Fruit fly (Drosophila melanogaster) whole organism, embryonic: Measurements from ENCODE around the gene Sas-4.

Experiments
- BEAF-32 ChIP-seq: fragments of 200-800 bp; sonication (Bioruptor generic); optimal IDR thresholded peaks from 3 replicates; lab custom pipeline; 2017; ENCODE audit warnings: missing biosample characterization, missing genetic modification characterization, mild to moderate bottlenecking, moderate library complexity, missing genetic modification reagents
- CG10209 ChIP-seq: fragments of 200-800 bp; sonication (Bioruptor generic); optimal IDR thresholded peaks from 3 replicates; lab custom pipeline; 2017; ENCODE audit warnings: missing biosample characterization, mild to moderate bottlenecking, missing genetic modification characterization, missing genetic modification reagents
- CG10543 ChIP-seq: fragments of 200-800 bp; sonication (Bioruptor generic); optimal IDR thresholded peaks from 3 replicates; lab custom pipeline; 2017; ENCODE audit warnings: missing biosample characterization, mild to moderate bottlenecking, missing genetic modification characterization, moderate library complexity
- CG12769 ChIP-seq: fragments of 200-800 bp; sonication (Bioruptor generic); optimal IDR thresholded peaks from 2 replicates; lab custom pipeline; 2019; ENCODE audit warnings: missing biosample characterization, mild to moderate bottlenecking, missing genetic modification characterization, moderate library complexity
- CG14860 ChIP-seq: fragments of 200-800 bp; sonication (Bioruptor generic); IDR thresholded peaks from 3 replicates; pipeline ENCODE4 v1.3.6; 2022; ENCODE audit warnings: missing biosample characterization, missing genetic modification characterization; ENCODE audit not compliant: partially characterized antibody
- CG15479 ChIP-seq: fragments of 200-800 bp; sonication (Bioruptor generic); optimal IDR thresholded peaks from 3 replicates; lab custom pipeline; 2019; ENCODE audit warnings: missing biosample characterization, mild to moderate bottlenecking, missing genetic modification characterization, moderate library complexity
- CG15601 ChIP-seq: fragments of 200-800 bp; sonication (Bioruptor generic); optimal IDR thresholded peaks from 3 replicates; lab custom pipeline; 2019; ENCODE audit warnings: missing biosample characterization, mild to moderate bottlenecking, missing genetic modification characterization, moderate library complexity
- CG32532 ChIP-seq: fragments of 200-800 bp; sonication (Bioruptor generic); IDR thresholded peaks from 2 replicates; pipeline ENCODE4 v1.3.6; 2022; ENCODE audit warnings: missing biosample characterization, missing genetic modification characterization
- CG3281 ChIP-seq: fragments of 200-800 bp; sonication (Bioruptor generic); optimal IDR thresholded peaks from 3 replicates; lab custom pipeline; 2017; ENCODE audit warnings: missing biosample characterization, mild to moderate bottlenecking, missing genetic modification characterization
- CG33213 ChIP-seq: fragments of 200-800 bp; sonication (Bioruptor generic); optimal IDR thresholded peaks from 3 replicates; lab custom pipeline; 2016; ENCODE audit warnings: missing biosample characterization, missing genetic modification characterization
- CG34376 ChIP-seq: fragments of 200-800 bp; sonication (Bioruptor generic); optimal IDR thresholded peaks from 2 replicates; lab custom pipeline; 2018; ENCODE audit warnings: missing biosample characterization, mild to moderate bottlenecking, missing genetic modification characterization
- CG4854 ChIP-seq: fragments of 200-800 bp; sonication (Bioruptor generic); optimal IDR thresholded peaks from 2 replicates; lab custom pipeline; 2016; ENCODE audit warnings: missing biosample characterization, missing genetic modification characterization, inconsistent platforms
- CG6254 ChIP-seq: fragments of 200-800 bp; sonication (Bioruptor generic); optimal IDR thresholded peaks from 3 replicates; lab custom pipeline; 2017; ENCODE audit warnings: mild to moderate bottlenecking, missing biosample characterization, missing genetic modification reagents, missing genetic modification characterization
- CG6689 ChIP-seq: fragments of 200-800 bp; sonication (Bioruptor generic); IDR thresholded peaks from 2 replicates; pipeline ENCODE4 v1.3.6; 2022; ENCODE audit warnings: missing biosample characterization, missing genetic modification characterization
- CG6765 ChIP-seq: fragments of 200-800 bp; sonication (Bioruptor generic); optimal IDR thresholded peaks from 3 replicates; lab custom pipeline; 2017; ENCODE audit warnings: missing biosample characterization, mild to moderate bottlenecking, missing genetic modification characterization
- Ets65A ChIP-seq: fragments of 200-800 bp; sonication (Bioruptor generic); peaks from one replicate; lab custom pipeline; 2016; ENCODE audit warnings: missing biosample characterization, missing genetic modification characterization
- Fer1 ChIP-seq: fragments of 200-800 bp; sonication (Bioruptor generic); optimal IDR thresholded peaks from 2 replicates; lab custom pipeline; 2017; ENCODE audit warnings: missing biosample characterization, mild to moderate bottlenecking, missing genetic modification characterization
- H15 ChIP-seq: fragments of 200-800 bp; sonication (Bioruptor generic); IDR thresholded peaks from 3 replicates; pipeline ENCODE4 v1.3.6; 2022; ENCODE audit warnings: missing biosample characterization, missing genetic modification characterization
- HLH3B ChIP-seq: fragments of 200-800 bp; sonication (Bioruptor generic); IDR thresholded peaks from 2 replicates; pipeline ENCODE4 v1.3.6; 2022; ENCODE audit warnings: missing biosample characterization, missing genetic modification characterization
- Hr51 ChIP-seq, 2 experiments: fragments of 200-800 bp; sonication (Bioruptor generic); optimal IDR thresholded peaks; 2 replicates in 1 of 2; 3 replicates in 1 of 2; lab custom pipeline; 2016 to 2018; ENCODE audit warnings: missing biosample characterization in 2 of 2, missing genetic modification characterization in 2 of 2, mild to moderate bottlenecking in 1 of 2, moderate library complexity in 1 of 2
- Lim3 ChIP-seq: fragments of 200-800 bp; sonication (Bioruptor generic); IDR thresholded peaks from 2 replicates; pipeline ENCODE4 v1.3.6; 2022; ENCODE audit warnings: missing biosample characterization, missing genetic modification characterization
- Nf-YB ChIP-seq: fragments of 200-800 bp; sonication (Bioruptor generic); optimal IDR thresholded peaks from 3 replicates; lab custom pipeline; 2019; ENCODE audit warnings: missing biosample characterization, mild to moderate bottlenecking, missing genetic modification characterization, moderate library complexity
- Opbp ChIP-seq: fragments of 200-800 bp; sonication (Bioruptor generic); IDR thresholded peaks from 3 replicates; pipeline ENCODE4 v1.3.6; 2022; ENCODE audit warnings: missing biosample characterization, missing genetic modification characterization; ENCODE audit not compliant: partially characterized antibody
- Poxn ChIP-seq: fragments of 200-800 bp; sonication (Bioruptor generic); IDR thresholded peaks from 2 replicates; pipeline ENCODE4 v1.3.6; 2022; ENCODE audit warnings: missing biosample characterization, missing genetic modification characterization
- Scr ChIP-seq: fragments of 200-800 bp; sonication (Bioruptor generic); IDR thresholded peaks from 2 replicates; pipeline ENCODE4 v1.3.6; 2022; ENCODE audit warnings: missing biosample characterization, missing genetic modification characterization; ENCODE audit not compliant: partially characterized antibody
- Side ChIP-seq: fragments of 200-800 bp; sonication (Bioruptor generic); optimal IDR thresholded peaks from 2 replicates; lab custom pipeline; 2016; ENCODE audit warnings: missing biosample characterization, missing genetic modification characterization
- Sin3A ChIP-seq: fragments of >200 bp; optimal IDR thresholded peaks from 2 replicates; lab custom pipeline; 2018
- Taf1 ChIP-seq: fragments of 200-800 bp; sonication (Bioruptor generic); IDR thresholded peaks from 2 replicates; pipeline ENCODE4 v1.3.6; 2022; ENCODE audit warnings: missing biosample characterization, missing genetic modification characterization
- ato ChIP-seq: fragments of 200-800 bp; sonication (Bioruptor generic); IDR thresholded peaks from 2 replicates; pipeline ENCODE4 v1.3.6; 2022; ENCODE audit warnings: missing biosample characterization, missing genetic modification characterization; ENCODE audit not compliant: partially characterized antibody
- bcd ChIP-seq: fragments of 200-800 bp; sonication (Bioruptor generic); optimal IDR thresholded peaks from 2 replicates; lab custom pipeline; 2017; ENCODE audit warnings: missing biosample characterization, mild to moderate bottlenecking, missing genetic modification characterization
- bsh ChIP-seq, 2 experiments: fragments of 200-800 bp; sonication (Bioruptor generic); optimal IDR thresholded peaks; 2 replicates each; lab custom pipeline; 2017 to 2018; ENCODE audit warnings: mild to moderate bottlenecking in 2 of 2, missing biosample characterization in 2 of 2, missing genetic modification characterization in 2 of 2, moderate library complexity in 1 of 2
- chinmo ChIP-seq: fragments of 200-800 bp; sonication (Bioruptor generic); IDR thresholded peaks from 4 replicates; pipeline ENCODE4 v1.3.6; 2022; ENCODE audit warnings: missing biosample characterization, missing genetic modification characterization; ENCODE audit not compliant: partially characterized antibody
- eve ChIP-seq, 2 experiments: fragments of >200 bp; optimal IDR thresholded peaks; 2 replicates each; lab custom pipeline; 2017; ENCODE audit warnings: missing biosample characterization in 2 of 2, missing genetic modification characterization in 2 of 2
- grau ChIP-seq: fragments of 200-800 bp; optimal IDR thresholded peaks from 3 replicates; lab custom pipeline; 2019; ENCODE audit warnings: missing biosample characterization, mild to moderate bottlenecking, missing genetic modification characterization, moderate library complexity
- jumu ChIP-seq: fragments of 200-800 bp; sonication (Bioruptor generic); optimal IDR thresholded peaks from 3 replicates; lab custom pipeline; 2016; ENCODE audit warnings: missing biosample characterization, missing genetic modification characterization
- kni ChIP-seq: fragments of 200-800 bp; sonication (Bioruptor generic); optimal IDR thresholded peaks from 3 replicates; lab custom pipeline; 2017; ENCODE audit warnings: mild to moderate bottlenecking, missing biosample characterization, missing genetic modification reagents, missing genetic modification characterization
- mld ChIP-seq: fragments of 200-800 bp; sonication (Bioruptor generic); IDR thresholded peaks from 3 replicates; pipeline ENCODE4 v1.3.6; 2022; ENCODE audit warnings: missing biosample characterization, missing genetic modification characterization; ENCODE audit not compliant: partially characterized antibody
- nau ChIP-seq: fragments of 200-800 bp; sonication (Bioruptor generic); optimal IDR thresholded peaks from 3 replicates; lab custom pipeline; 2017; ENCODE audit warnings: missing biosample characterization, mild to moderate bottlenecking, missing genetic modification characterization, missing genetic modification reagents
- peb ChIP-seq: fragments of 200-800 bp; sonication (Bioruptor generic); IDR thresholded peaks from 2 replicates; pipeline ENCODE4 v1.3.6; 2022; ENCODE audit warnings: missing biosample characterization, missing genetic modification characterization
- ranshi ChIP-seq: fragments of 200-800 bp; sonication (Bioruptor generic); IDR thresholded peaks from 2 replicates; pipeline ENCODE4 v1.3.6; 2022; ENCODE audit warnings: missing biosample characterization, missing genetic modification characterization
- schlank ChIP-seq: fragments of 200-800 bp; sonication (Bioruptor generic); optimal IDR thresholded peaks from 2 replicates; lab custom pipeline; 2018; ENCODE audit warnings: missing biosample characterization, mild to moderate bottlenecking, missing genetic modification characterization
- slp2 ChIP-seq: fragments of 200-800 bp; sonication (Bioruptor generic); optimal IDR thresholded peaks from 2 replicates; lab custom pipeline; 2016; ENCODE audit warnings: missing biosample characterization, missing genetic modification characterization
- sna ChIP-seq: fragments of 200-800 bp; sonication (Bioruptor generic); IDR thresholded peaks from 2 replicates; pipeline ENCODE4 v1.3.6; 2022; ENCODE audit warnings: missing biosample characterization, missing genetic modification characterization; ENCODE audit not compliant: partially characterized antibody
- sr ChIP-seq: fragments of 200-800 bp; sonication (Bioruptor generic); IDR thresholded peaks from 3 replicates; pipeline ENCODE4 v1.3.6; 2022; ENCODE audit warnings: missing biosample characterization, missing genetic modification characterization
- tin ChIP-seq: fragments of 200-800 bp; sonication (Bioruptor generic); optimal IDR thresholded peaks from 3 replicates; lab custom pipeline; 2016; ENCODE audit warnings: missing biosample characterization, missing genetic modification characterization
- unc-4 ChIP-seq: fragments of 200-800 bp; sonication (Bioruptor generic); IDR thresholded peaks from 2 replicates; pipeline ENCODE4 v1.3.6; 2022; ENCODE audit warnings: missing biosample characterization, missing genetic modification characterization; ENCODE audit not compliant: partially characterized antibody
- vnd ChIP-seq: fragments of 200-800 bp; sonication (Bioruptor generic); IDR thresholded peaks from 3 replicates; pipeline ENCODE4 v1.3.6; 2022; ENCODE audit warnings: missing biosample characterization, missing genetic modification characterization; ENCODE audit not compliant: partially characterized antibody
- z ChIP-seq: fragments of 200-800 bp; sonication (Bioruptor generic); IDR thresholded peaks from 3 replicates; pipeline ENCODE4 v1.3.6; 2022; ENCODE audit warnings: missing biosample characterization, missing genetic modification characterization

Sas-4 gene

DNA sequence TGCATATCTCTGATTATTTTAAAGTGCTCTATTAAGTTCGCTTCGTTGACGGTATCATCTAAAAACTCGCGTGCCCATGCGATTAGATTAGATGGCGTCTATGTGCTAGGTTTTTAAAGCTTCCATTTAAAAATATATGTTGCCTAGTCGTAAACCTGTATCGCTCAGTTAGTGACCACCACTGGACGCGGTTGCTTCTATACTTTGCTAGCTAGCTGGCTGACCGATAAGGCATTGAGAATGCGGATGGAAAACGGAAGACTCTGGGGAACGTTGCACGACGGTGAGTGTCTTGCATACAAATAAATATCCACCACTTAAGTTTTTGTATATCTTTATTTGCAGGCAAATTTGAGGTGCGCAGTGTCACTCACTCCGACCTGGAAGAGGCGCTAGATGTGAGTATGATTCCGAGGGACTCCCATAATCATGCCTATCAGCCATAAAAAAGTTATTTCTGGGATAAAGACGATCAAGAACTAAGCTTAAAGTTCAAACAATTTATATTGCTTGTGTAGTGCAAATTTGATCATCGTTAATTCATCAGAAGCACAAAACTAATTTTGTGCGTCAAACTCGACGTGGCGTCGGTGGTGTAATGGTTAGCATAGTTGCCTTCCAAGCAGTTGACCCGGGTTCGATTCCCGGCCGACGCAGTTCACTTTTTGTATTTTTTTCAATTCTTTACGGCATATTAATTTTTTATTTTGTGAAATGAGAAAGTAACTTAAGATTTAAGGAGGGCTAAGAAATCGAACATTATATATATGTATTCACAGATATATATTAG is 21.7 kb upstream of the Sas-4 start, which contains the start of gene CG31248 (continued):
- TF ChIP-seq Hr51 (GFP tag; optimal IDR thresholded peaks at IDR 0.05; lab: Kevin White, UChicago), result no peak
- peak; percentile 52; the same call in 1 of the 4 replicates for TF ChIP-seq chinmo (GFP tag; lab: Robert Waterston, UW)
- TF ChIP-seq CG32532 (GFP tag; lab: Robert Waterston, UW), result no peak
- no peak for TF ChIP-seq CG6689
- no peak for TF ChIP-seq bsh (GFP tag; optimal IDR thresholded peaks at IDR 0.05; lab: Kevin White, UChicago)
- peak; percentile 21 for TF ChIP-seq CG3281
- no peak for TF ChIP-seq peb (GFP tag; lab: Robert Waterston, UW)
- TF ChIP-seq sna (GFP tag; lab: Robert Waterston, UW), result peak; percentile 33; the same call in 1 of the 2 replicates
- TF ChIP-seq Ets65A, result no peak
- TF ChIP-seq CG34376 (GFP tag; lab: Kevin White, UChicago), result peak; percentile 89
- peak; percentile 80 for TF ChIP-seq CG14860 (GFP tag; lab: Robert Waterston, UW)
- TF ChIP-seq CG15479, result no peak
- peak; percentile 83 for TF ChIP-seq Opbp (GFP tag; lab: Robert Waterston, UW)
- no peak for TF ChIP-seq Lim3
- TF ChIP-seq tin (GFP tag; lab: Kevin White, UChicago), result no peak
- TF ChIP-seq CG33213 (GFP tag; lab: Kevin White, UChicago), result no peak
- TF ChIP-seq Side, result peak; percentile 35
- no peak for TF ChIP-seq eve (GFP tag; optimal IDR thresholded peaks at IDR 0.05; lab: Kevin White, UChicago)
- peak; percentile 69; the same call in 2 of the 3 replicates for TF ChIP-seq mld (GFP tag; lab: Robert Waterston, UW)
- 0 out of 2 replicates have a peak, but pooled peaks have one; percentile 45 for TF ChIP-seq unc-4 (GFP tag; lab: Robert Waterston, UW)
- TF ChIP-seq vnd (GFP tag; lab: Robert Waterston, UW), result peak; percentile 59; the same call in 1 of the 3 replicates
- no peak for TF ChIP-seq z (GFP tag; lab: Robert Waterston, UW)
- TF ChIP-seq slp2, result no peak
- no peak for TF ChIP-seq nau (GFP tag; lab: Kevin White, UChicago)
- peak; percentile 69 for TF ChIP-seq Scr (GFP tag; lab: Robert Waterston, UW)
- no peak for TF ChIP-seq HLH3B (GFP tag; lab: Robert Waterston, UW)
- TF ChIP-seq bcd (GFP tag; lab: Kevin White, UChicago), result no peak
- TF ChIP-seq kni (GFP tag; lab: Kevin White, UChicago), result peak; percentile 12
- TF ChIP-seq CG6765 (GFP tag; lab: Kevin White, UChicago), result no peak
- no peak for TF ChIP-seq Poxn (GFP tag; lab: Robert Waterston, UW)
- no peak for TF ChIP-seq CG4854
- no peak for TF ChIP-seq H15 (GFP tag; lab: Robert Waterston, UW)
- TF ChIP-seq schlank, result no peak
- no peak for TF ChIP-seq sr
- peak; percentile 15 for TF ChIP-seq CG10209 (GFP tag; lab: Kevin White, UChicago)
- no peak for TF ChIP-seq CG15601
- TF ChIP-seq CG12769 (tag; lab: Kevin White, UChicago), result peak; percentile 22
- peak; percentile 67 for TF ChIP-seq ato (GFP tag; lab: Robert Waterston, UW)
- peak; percentile 71 for TF ChIP-seq CG10543
- no peak for TF ChIP-seq Taf1 (GFP tag; lab: Robert Waterston, UW)
- TF ChIP-seq CG6254 (GFP tag; lab: Kevin White, UChicago), result no peak
- no peak for TF ChIP-seq grau (tag; lab: Kevin White, UChicago)
- peak; percentile 68 for TF ChIP-seq Fer1 (GFP tag; lab: Kevin White, UChicago)
- no peak for TF ChIP-seq jumu (GFP tag; lab: Kevin White, UChicago)
- no peak for TF ChIP-seq Nf-YB
- TF ChIP-seq ranshi (GFP tag; lab: Robert Waterston, UW), result no peak
- no peak for TF ChIP-seq Sin3A (lab: Kevin White, UChicago)
- TF ChIP-seq BEAF-32 (GFP tag; lab: Kevin White, UChicago), result no peak
